Worm (Caenorhabditis elegans): ENCODE measurements around the gene npp-5.

- TF ChIP-seq pes-1 (GFP tag; IDR thresholded peaks at IDR 0.05) (peak; percentile 9; the same call in 1 of the 2 replicates), ceh-36 (tag; optimal IDR thresholded peaks at IDR 0.05) (no peak), B0310.2 (tag; optimal IDR thresholded peaks at IDR 0.05) (peak; percentile 70), tbx-37 (GFP tag; conservative IDR thresholded peaks at IDR 0.05) (no peak), hnd-1 (tag; optimal IDR thresholded peaks at IDR 0.05) (no peak), scrt-1 (GFP tag; IDR thresholded peaks at IDR 0.05) (no peak), aly-1 (tag; optimal IDR thresholded peaks at IDR 0.05) (no peak), hmg-4 (GFP tag; optimal IDR thresholded peaks at IDR 0.05) (no peak), ama-1 (optimal IDR thresholded peaks at IDR 0.05) (no peak), tbx-11 (GFP tag; IDR thresholded peaks at IDR 0.05) (no peak)
Observed at ce11 chrII:11619895-11620439, 20.4 kb upstream of the npp-5 start.

All from whole organism, early embryonic.